Fruit fly (Drosophila melanogaster): Measurements from ENCODE around the gene CG14421.
A peak's percentile ranks its signal among the peaks of the same experiment; 100 is the strongest.

Gene CG14421

dm6 chrX:2945103-2945502 is 3.9 kb downstream of the CG14421 start, which contains the start of gene CG14423:
Gene CG14423 (plus strand): TSS chrX:2945403.
- TF ChIP-seq sage (GFP tag; optimal IDR thresholded peaks at IDR 0.05): no peak
- no peak for TF ChIP-seq h (GFP tag; optimal IDR thresholded peaks at IDR 0.05)
- no peak for TF ChIP-seq GATAd (GFP tag; optimal IDR thresholded peaks at IDR 0.05)
- TF ChIP-seq CG9705 (GFP tag; optimal IDR thresholded peaks at IDR 0.05): no peak
- no peak for TF ChIP-seq HLH106 (tag; optimal IDR thresholded peaks at IDR 0.05)
- no peak for TF ChIP-seq br (GFP tag; optimal IDR thresholded peaks at IDR 0.05)
- TF ChIP-seq dmrt93B (GFP tag; optimal IDR thresholded peaks at IDR 0.05): no peak
- TF ChIP-seq rgr (GFP tag; optimal IDR thresholded peaks at IDR 0.05): no peak
- no peak for TF ChIP-seq dsf (GFP tag; optimal IDR thresholded peaks at IDR 0.05; ENCODE audit: borderline replicate concordance)
- TF ChIP-seq Hnf4 (GFP tag; optimal IDR thresholded peaks at IDR 0.05): no peak
- no peak for TF ChIP-seq Jra (GFP tag; optimal IDR thresholded peaks at IDR 0.05)
- TF ChIP-seq dl (GFP tag; optimal IDR thresholded peaks at IDR 0.05; ENCODE audit: insufficient read depth in 1 of 2, partially characterized antibody in 2 of 2): no peak
- no peak for TF ChIP-seq Dif (GFP tag; optimal IDR thresholded peaks at IDR 0.05; ENCODE audit: partially characterized antibody)
- TF ChIP-seq ey (GFP tag; optimal IDR thresholded peaks at IDR 0.05): no peak
- TF ChIP-seq N (GFP tag; optimal IDR thresholded peaks at IDR 0.05): no peak
- no peak for TF ChIP-seq fru (GFP tag; optimal IDR thresholded peaks at IDR 0.05)
- TF ChIP-seq OdsH (GFP tag; optimal IDR thresholded peaks at IDR 0.05): no peak
- TF ChIP-seq sv (GFP tag; optimal IDR thresholded peaks at IDR 0.05): no peak
- TF ChIP-seq tai (GFP tag; optimal IDR thresholded peaks at IDR 0.05): no peak

dm6 chrX:2946794-2947193 is 5.6 kb downstream of the CG14421 start, which contains the start of gene CG17959:
Gene CG17959 (plus strand): TSS chrX:2947094.
- TF ChIP-seq psq (GFP tag; optimal IDR thresholded peaks at IDR 0.05) (no peak), Myc (optimal IDR thresholded peaks at IDR 0.05) (no peak), usp (GFP tag; optimal IDR thresholded peaks at IDR 0.05) (no peak)

- TF ChIP-seq sage (GFP tag; optimal IDR thresholded peaks at IDR 0.05) (no peak), ey (GFP tag; optimal IDR thresholded peaks at IDR 0.05) (no peak), Abd-B (GFP tag; optimal IDR thresholded peaks at IDR 0.05) (no peak), tai (GFP tag; optimal IDR thresholded peaks at IDR 0.05) (no peak), Jra (GFP tag; optimal IDR thresholded peaks at IDR 0.05) (no peak), pan (optimal IDR thresholded peaks at IDR 0.05) (no peak), Vsx2 (GFP tag; optimal IDR thresholded peaks at IDR 0.05; ENCODE audit: partially characterized antibody) (no peak), lola (GFP tag; optimal IDR thresholded peaks at IDR 0.05) (no peak), foxo (GFP tag; optimal IDR thresholded peaks at IDR 0.05) (peak in 1 of 2 experiments; percentile 11), dmrt93B (GFP tag; optimal IDR thresholded peaks at IDR 0.05) (peak; percentile 49), rgr (GFP tag; optimal IDR thresholded peaks at IDR 0.05) (peak; percentile 53), GATAd (GFP tag; optimal IDR thresholded peaks at IDR 0.05) (no peak), usp (GFP tag; optimal IDR thresholded peaks at IDR 0.05) (no peak), CG9705 (GFP tag; optimal IDR thresholded peaks at IDR 0.05) (peak; percentile 42), dsf (GFP tag; optimal IDR thresholded peaks at IDR 0.05; ENCODE audit: borderline replicate concordance) (no peak), h (GFP tag; optimal IDR thresholded peaks at IDR 0.05) (peak; percentile 29), br (GFP tag; optimal IDR thresholded peaks at IDR 0.05) (no peak), fru (GFP tag; optimal IDR thresholded peaks at IDR 0.05) (peak; percentile 31), dl (GFP tag; optimal IDR thresholded peaks at IDR 0.05; ENCODE audit: insufficient read depth in 1 of 2, partially characterized antibody in 2 of 2) (no peak), Dfd (GFP tag; optimal IDR thresholded peaks at IDR 0.05) (no peak), sv (GFP tag; optimal IDR thresholded peaks at IDR 0.05) (no peak), Hr83 (GFP tag; optimal IDR thresholded peaks at IDR 0.05; ENCODE audit: poor library complexity, severe bottlenecking) (no peak), Rel (GFP tag; optimal IDR thresholded peaks at IDR 0.05) (peak; percentile 44), Rel (tag; optimal IDR thresholded peaks at IDR 0.05) (no peak), woc (GFP tag; optimal IDR thresholded peaks at IDR 0.05) (no peak), Dif (GFP tag; optimal IDR thresholded peaks at IDR 0.05; ENCODE audit: partially characterized antibody) (no peak), HLH106 (tag; optimal IDR thresholded peaks at IDR 0.05) (peak; percentile 18), brk (GFP tag; optimal IDR thresholded peaks at IDR 0.05) (peak; percentile 20), CG32264 (GFP tag; optimal IDR thresholded peaks at IDR 0.05) (no peak), jim (GFP tag; optimal IDR thresholded peaks at IDR 0.05) (no peak), OdsH (GFP tag; optimal IDR thresholded peaks at IDR 0.05) (no peak), Mio (GFP tag; optimal IDR thresholded peaks at IDR 0.05) (no peak), Hr78 (GFP tag; optimal IDR thresholded peaks at IDR 0.05) (no peak), psq (GFP tag; optimal IDR thresholded peaks at IDR 0.05) (no peak), Myc (optimal IDR thresholded peaks at IDR 0.05) (peak; percentile 38), CrebA (GFP tag; optimal IDR thresholded peaks at IDR 0.05; ENCODE audit: borderline replicate concordance) (peak; percentile 86), Sp1 (GFP tag; optimal IDR thresholded peaks at IDR 0.05) (peak; percentile 50), Hnf4 (GFP tag; optimal IDR thresholded peaks at IDR 0.05) (peak; percentile 96), N (GFP tag; optimal IDR thresholded peaks at IDR 0.05) (no peak)
These were observed 6.4 kb downstream of the CG14421 start, which contains the start of gene CG3603 for dm6 chrX:2947545-2948072. Gene CG3603 (plus strand): TSS chrX:2948034.
